Worm (Caenorhabditis elegans) whole organism, L4/young adult: ENCODE measurements around the gene C47E12.2.

Source experiments
- W03F9.2 ChIP-seq: fragments of 150-350 bp; optimal IDR thresholded peaks from 2 replicates; lab custom pipeline; 2014; ENCODE audit warnings: missing biosample characterization, missing genetic modification characterization
- him-1 ChIP-seq: sonication (generic microtip); optimal IDR thresholded peaks from 2 replicates; lab custom pipeline; 2016; ENCODE audit warnings: missing genotype, missing genetic modification reagents, missing genetic modification characterization, missing compliant biosample characterization

- TF ChIP-seq W03F9.2 (tag; lab: Kevin White, UChicago): no peak
- no peak for TF ChIP-seq him-1
These were observed 1.6 kb downstream of the C47E12.2 start, which contains the start of gene C47E12.3 for ce11 chrIV:10001748-10002147.
